Worm (Caenorhabditis elegans) whole organism, L1 larva: Measurements from ENCODE around the gene M163.8.
A peak's percentile ranks its signal among the peaks of the same experiment; 100 is the strongest.

Experiments
- C16A3.4 ChIP-seq: fragments of 150-350 bp; optimal IDR thresholded peaks from 2 replicates; lab custom pipeline; 2014; ENCODE audit warnings: missing biosample characterization, missing genetic modification characterization
- blmp-1 ChIP-seq: fragments of 150-350 bp; optimal IDR thresholded peaks from 2 replicates; lab custom pipeline; 2014; ENCODE audit warnings: missing biosample characterization, missing genetic modification characterization
- ceh-63 ChIP-seq: fragments of 200-800 bp; sonication (Bioruptor generic); optimal IDR thresholded peaks from 2 replicates; lab custom pipeline; 2018; ENCODE audit warnings: mild to moderate bottlenecking, missing genetic modification characterization, missing compliant biosample characterization
- ceh-8 ChIP-seq: fragments of 200-800 bp; sonication (Bioruptor generic); optimal IDR thresholded peaks from 2 replicates; lab custom pipeline; 2018; ENCODE audit warnings: mild to moderate bottlenecking, missing genetic modification characterization, moderate library complexity, missing compliant biosample characterization
- ceh-82 ChIP-seq, 3 experiments: fragments of 150-350 bp in 1 of 3; sonication (generic microtip) in 2 of 3; optimal IDR thresholded peaks; 2 replicates each; lab custom pipeline; 2014 to 2017; ENCODE audit warnings: missing biosample characterization in 3 of 3, missing genetic modification characterization in 3 of 3
- dpl-1 ChIP-seq, 3 experiments: fragments of 150-350 bp in 2 of 3; sonication (generic microtip) in 1 of 3; optimal IDR thresholded peaks; 2 replicates each; lab custom pipeline; 2014 to 2017; ENCODE audit warnings: missing biosample characterization in 3 of 3, missing genetic modification characterization in 3 of 3, missing genetic modification reagents in 3 of 3
- efl-3 ChIP-seq: fragments of 200-800 bp; sonication (Bioruptor generic); optimal IDR thresholded peaks from 2 replicates; lab custom pipeline; 2018; ENCODE audit warnings: mild to moderate bottlenecking, missing genetic modification characterization, missing compliant biosample characterization
- egl-27 ChIP-seq, 2 experiments: fragments of 150-350 bp in 1 of 2; sonication (generic microtip); optimal IDR thresholded peaks; 3 replicates each; lab custom pipeline; 2017 to 2018; ENCODE audit warnings: missing biosample characterization in 2 of 2, missing genetic modification characterization in 2 of 2, missing genetic modification reagents in 2 of 2
- elt-2 ChIP-seq: sonication (generic microtip); optimal IDR thresholded peaks from 2 replicates; lab custom pipeline; 2016; ENCODE audit warnings: missing genetic modification characterization, mild to moderate bottlenecking, inconsistent platforms, missing compliant biosample characterization, missing genetic modification reagents
- elt-3 ChIP-seq, 6 experiments: fragments of 150-350 bp in 1 of 6; sonication (generic microtip); optimal IDR thresholded peaks; 2 replicates each; lab custom pipeline; 2017 to 2018; ENCODE audit warnings: missing biosample characterization in 6 of 6, missing genetic modification characterization in 6 of 6, inconsistent platforms in 1 of 6
- fkh-8 ChIP-seq: sonication (generic microtip); optimal IDR thresholded peaks from 2 replicates; lab custom pipeline; 2016; ENCODE audit warnings: mild to moderate bottlenecking, missing genetic modification characterization, missing compliant biosample characterization
- fos-1 ChIP-seq: fragments of 150-350 bp; optimal IDR thresholded peaks from 2 replicates; lab custom pipeline; 2014; ENCODE audit warnings: missing biosample characterization, missing genetic modification characterization
- hlh-17 ChIP-seq: fragments of 200-800 bp; sonication (Bioruptor generic); optimal IDR thresholded peaks from 2 replicates; lab custom pipeline; 2018; ENCODE audit warnings: missing genetic modification characterization, mild to moderate bottlenecking, missing compliant biosample characterization, moderate library complexity, borderline replicate concordance
- irx-1 ChIP-seq: sonication (generic microtip); optimal IDR thresholded peaks from 2 replicates; lab custom pipeline; 2016; ENCODE audit warnings: missing genetic modification characterization, missing compliant biosample characterization
- jun-1 ChIP-seq: fragments of 150-350 bp; optimal IDR thresholded peaks from 2 replicates; lab custom pipeline; 2014; ENCODE audit warnings: missing biosample characterization, missing genetic modification reagents, missing genetic modification characterization
- lin-14 ChIP-seq: fragments of 200-800 bp; sonication (Bioruptor generic); optimal IDR thresholded peaks from 2 replicates; lab custom pipeline; 2018; ENCODE audit warnings: mild to moderate bottlenecking, missing genetic modification characterization, moderate library complexity, missing compliant biosample characterization
- lin-15B ChIP-seq: fragments of 150-350 bp; sonication (generic microtip); optimal IDR thresholded peaks from 3 replicates; lab custom pipeline; 2014; ENCODE audit warnings: missing biosample characterization, missing genetic modification characterization
- lin-35 ChIP-seq, 2 experiments: fragments of 150-350 bp; optimal IDR thresholded peaks; 2 replicates each; lab custom pipeline; 2014; ENCODE audit warnings: missing biosample characterization in 2 of 2, missing genetic modification characterization in 2 of 2, missing genetic modification reagents in 2 of 2
- lin-39 ChIP-seq: fragments of 150-350 bp; optimal IDR thresholded peaks from 2 replicates; lab custom pipeline; 2014; ENCODE audit warnings: missing biosample characterization, missing genetic modification reagents, missing genetic modification characterization
- lsy-2 ChIP-seq, 2 experiments: fragments of 150-350 bp; optimal IDR thresholded peaks; 2 replicates each; lab custom pipeline; 2014; ENCODE audit warnings: missing biosample characterization in 2 of 2, missing genetic modification characterization in 2 of 2
- mab-9 ChIP-seq: fragments of 200-800 bp; sonication (Bioruptor generic); IDR thresholded peaks from 2 replicates; pipeline ENCODE4 v1.3.6; 2022; ENCODE audit warnings: missing genetic modification reagents, missing genetic modification characterization, missing compliant biosample characterization
- mdl-1 ChIP-seq, 2 experiments: fragments of 150-350 bp; optimal IDR thresholded peaks; 2 replicates each; lab custom pipeline; 2014 to 2017; ENCODE audit warnings: missing biosample characterization in 2 of 2, missing genetic modification characterization in 2 of 2, inconsistent platforms in 1 of 2
- mep-1 ChIP-seq: fragments of 150-350 bp; optimal IDR thresholded peaks from 2 replicates; lab custom pipeline; 2014; ENCODE audit warnings: missing biosample characterization, missing genetic modification characterization
- nhr-19 ChIP-seq: fragments of 200-800 bp; sonication (Bioruptor generic); conservative IDR thresholded peaks from 2 replicates; pipeline ENCODE4 v1.3.6; 2022; ENCODE audit warnings: missing genetic modification characterization, missing compliant biosample characterization
- nhr-20 ChIP-seq: sonication (generic microtip); optimal IDR thresholded peaks from 2 replicates; lab custom pipeline; 2016; ENCODE audit warnings: mild to moderate bottlenecking, missing genetic modification characterization, missing compliant biosample characterization
- nhr-237 ChIP-seq: fragments of 150-350 bp; optimal IDR thresholded peaks from 2 replicates; lab custom pipeline; 2014; ENCODE audit warnings: missing biosample characterization, missing genetic modification characterization
- nhr-28 ChIP-seq: fragments of 150-350 bp; optimal IDR thresholded peaks from 2 replicates; lab custom pipeline; 2014; ENCODE audit warnings: missing biosample characterization, missing genetic modification characterization
- nhr-47 ChIP-seq: sonication (generic microtip); optimal IDR thresholded peaks from 2 replicates; lab custom pipeline; 2016; ENCODE audit warnings: mild to moderate bottlenecking, missing genetic modification characterization, moderate library complexity, missing compliant biosample characterization
- nhr-71 ChIP-seq: sonication (generic microtip); optimal IDR thresholded peaks from 2 replicates; lab custom pipeline; 2016; ENCODE audit warnings: mild to moderate bottlenecking, missing genetic modification characterization, moderate library complexity, missing compliant biosample characterization
- nhr-77 ChIP-seq: fragments of 150-350 bp; optimal IDR thresholded peaks from 2 replicates; lab custom pipeline; 2014; ENCODE audit warnings: missing biosample characterization, missing genetic modification characterization
- nhr-84 ChIP-seq: sonication (generic microtip); optimal IDR thresholded peaks from 2 replicates; lab custom pipeline; 2017; ENCODE audit warnings: missing biosample characterization, missing genetic modification characterization
- nhr-85 ChIP-seq: sonication (generic microtip); peaks from one replicate; lab custom pipeline; 2016; ENCODE audit warnings: missing genetic modification characterization, inconsistent platforms, missing compliant biosample characterization
- nhr-90 ChIP-seq: sonication (generic microtip); optimal IDR thresholded peaks from 2 replicates; lab custom pipeline; 2016; ENCODE audit warnings: mild to moderate bottlenecking, missing genetic modification characterization, missing compliant biosample characterization; ENCODE audit not compliant: poor library complexity
- pax-3 ChIP-seq: fragments of 200-800 bp; sonication (Bioruptor generic); optimal IDR thresholded peaks from 2 replicates; lab custom pipeline; 2018; ENCODE audit warnings: mild to moderate bottlenecking, missing genetic modification characterization, moderate library complexity, missing compliant biosample characterization
- pqm-1 ChIP-seq: sonication (generic microtip); optimal IDR thresholded peaks from 3 replicates; lab custom pipeline; 2017; ENCODE audit warnings: missing biosample characterization, missing genetic modification characterization
- rnt-1 ChIP-seq: sonication (generic microtip); optimal IDR thresholded peaks from 2 replicates; lab custom pipeline; 2016; ENCODE audit warnings: mild to moderate bottlenecking, missing genetic modification characterization, moderate library complexity, missing compliant biosample characterization
- skn-1 ChIP-seq: fragments of 150-350 bp; optimal IDR thresholded peaks from 2 replicates; lab custom pipeline; 2014; ENCODE audit warnings: missing biosample characterization, missing genetic modification characterization
- snu-23 ChIP-seq: sonication (generic microtip); optimal IDR thresholded peaks from 2 replicates; lab custom pipeline; 2016; ENCODE audit warnings: missing genetic modification characterization, missing compliant biosample characterization
- sox-4 ChIP-seq: sonication (generic microtip); optimal IDR thresholded peaks from 2 replicates; lab custom pipeline; 2016; ENCODE audit warnings: missing genetic modification characterization, missing compliant biosample characterization
- sup-37 ChIP-seq: fragments of 200-800 bp; sonication (Bioruptor generic); optimal IDR thresholded peaks from 2 replicates; lab custom pipeline; 2018; ENCODE audit warnings: mild to moderate bottlenecking, missing genetic modification characterization, missing compliant biosample characterization
- tlp-1 ChIP-seq: fragments of 150-350 bp; optimal IDR thresholded peaks from 2 replicates; lab custom pipeline; 2014; ENCODE audit warnings: missing biosample characterization, missing genetic modification characterization
- unc-130 ChIP-seq: fragments of 150-350 bp; optimal IDR thresholded peaks from 2 replicates; lab custom pipeline; 2017; ENCODE audit warnings: missing biosample characterization, missing genetic modification characterization, inconsistent platforms
- unc-86 ChIP-seq: sonication (generic microtip); optimal IDR thresholded peaks from 2 replicates; lab custom pipeline; 2016; ENCODE audit warnings: missing genetic modification characterization, missing compliant biosample characterization
- unc-98 ChIP-seq: fragments of 200-800 bp; sonication (Bioruptor generic); IDR thresholded peaks from 2 replicates; pipeline ENCODE4 v1.3.6; 2022; ENCODE audit warnings: missing genetic modification characterization, missing compliant biosample characterization
- vab-15 ChIP-seq: sonication (generic microtip); optimal IDR thresholded peaks from 2 replicates; lab custom pipeline; 2017; ENCODE audit warnings: missing genotype, mild to moderate bottlenecking, missing genetic modification characterization, missing compliant biosample characterization
- zip-4 ChIP-seq: fragments of 200-800 bp; sonication (Bioruptor generic); optimal IDR thresholded peaks from 2 replicates; lab custom pipeline; 2018; ENCODE audit warnings: mild to moderate bottlenecking, missing genetic modification characterization, moderate library complexity, missing compliant biosample characterization
- ztf-11 ChIP-seq, 2 experiments: sonication (generic microtip); optimal IDR thresholded peaks; 2 replicates each; lab custom pipeline; 2016 to 2017; ENCODE audit warnings: missing genetic modification characterization in 2 of 2, missing biosample characterization in 1 of 2, missing compliant biosample characterization in 1 of 2

Gene M163.8

ce11 chrX:14500422-14501058 lies 15.6 kb downstream of the M163.8 start (continued):
- TF ChIP-seq nhr-20 (tag; lab: Kevin White, UChicago) (peak; percentile 72), nhr-47 (tag; lab: Kevin White, UChicago) (peak; percentile 45), nhr-71 (peak; percentile 69), blmp-1 (peak; percentile 76), pqm-1 (tag; lab: Kevin White, UChicago) (no peak), zip-4 (no peak), lsy-2 (tag; optimal IDR thresholded peaks at IDR 0.05; lab: Kevin White, UChicago) (peak in 1 of 2 experiments; percentile 10), pax-3 (tag; lab: Kevin White, UChicago) (peak; percentile 23), vab-15 (tag; lab: Kevin White, UChicago) (no peak), sox-4 (tag; lab: Kevin White, UChicago) (no peak), nhr-237 (tag; lab: Kevin White, UChicago) (no peak), lin-15B (tag; lab: Kevin White, UChicago) (no peak), lin-35 (GFP tag; optimal IDR thresholded peaks at IDR 0.05; lab: Kevin White, UChicago) (peak; percentile 8 to 31), egl-27 (tag; optimal IDR thresholded peaks at IDR 0.05; lab: Kevin White, UChicago) (no peak), elt-2 (tag; lab: Kevin White, UChicago) (peak; percentile 95), mab-9 (GFP tag; lab: Robert Waterston, UW) (no peak), lin-39 (tag; lab: Kevin White, UChicago) (peak; percentile 58), elt-3 (tag; optimal IDR thresholded peaks at IDR 0.05; lab: Kevin White, UChicago) (peak in 4 of 6 experiments; percentile 8 to 39 (median 14)), nhr-28 (tag; lab: Kevin White, UChicago) (no peak), ceh-82 (tag; optimal IDR thresholded peaks at IDR 0.05; lab: Kevin White, UChicago) (no peak), unc-98 (GFP tag; lab: Robert Waterston, UW) (no peak), efl-3 (GFP tag; lab: Kevin White, UChicago) (peak; percentile 62), nhr-77 (tag; lab: Kevin White, UChicago) (no peak), dpl-1 (GFP tag; optimal IDR thresholded peaks at IDR 0.05; lab: Kevin White, UChicago) (no peak), ceh-8 (GFP tag; lab: Kevin White, UChicago) (no peak), ztf-11 (tag; optimal IDR thresholded peaks at IDR 0.05; lab: Kevin White, UChicago) (no peak), lin-14 (peak; percentile 70), unc-86 (tag; lab: Kevin White, UChicago) (no peak), fos-1 (tag; lab: Kevin White, UChicago) (no peak), skn-1 (tag; lab: Kevin White, UChicago) (no peak), fkh-8 (tag; lab: Kevin White, UChicago) (no peak), tlp-1 (tag; lab: Kevin White, UChicago) (no peak), nhr-90 (tag; lab: Kevin White, UChicago) (peak; percentile 54), snu-23 (GFP tag; lab: Kevin White, UChicago) (peak; percentile 35), sup-37 (GFP tag; lab: Kevin White, UChicago) (no peak)

DNA sequence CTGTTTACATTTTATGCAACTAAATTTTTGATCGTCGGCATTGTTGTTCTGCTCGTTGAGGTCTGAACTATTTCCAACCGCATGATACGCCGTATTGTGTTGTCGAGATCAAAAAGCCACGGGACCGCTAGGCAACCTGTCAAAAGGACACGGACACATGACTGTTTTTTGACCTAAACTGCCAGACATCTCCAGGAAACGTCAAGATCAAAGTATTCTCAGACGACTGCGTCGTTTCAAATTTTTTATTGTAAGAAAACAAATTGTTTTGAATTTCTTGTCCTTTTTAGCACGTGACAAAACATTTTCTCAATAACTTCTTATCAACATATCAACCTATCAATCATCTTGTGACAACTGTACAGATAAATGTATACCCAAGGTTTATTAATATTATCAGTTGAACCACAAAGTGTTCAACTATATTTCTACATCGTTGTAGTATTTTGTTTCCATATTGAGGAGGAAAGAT lies 17.2 kb downstream of the M163.8 start:
- peak in 1 of 2 experiments; percentile 83 for TF ChIP-seq lin-35 (GFP tag; optimal IDR thresholded peaks at IDR 0.05; lab: Kevin White, UChicago)
- peak; percentile 74 for TF ChIP-seq nhr-19
- peak; percentile 27 for TF ChIP-seq C16A3.4 (tag; lab: Kevin White, UChicago)
- TF ChIP-seq nhr-71, result peak; percentile 91
- TF ChIP-seq mep-1 (tag; lab: Kevin White, UChicago), result peak; percentile 56
- peak; percentile 92 for TF ChIP-seq nhr-20 (tag; lab: Kevin White, UChicago)
- peak; percentile 96 for TF ChIP-seq elt-2 (tag; lab: Kevin White, UChicago)
- TF ChIP-seq ztf-11 (tag; optimal IDR thresholded peaks at IDR 0.05; lab: Kevin White, UChicago), result no peak
- TF ChIP-seq jun-1, result peak; percentile 28
- TF ChIP-seq nhr-28 (tag; lab: Kevin White, UChicago), result no peak
- TF ChIP-seq irx-1 (tag; lab: Kevin White, UChicago), result peak; percentile 69
- TF ChIP-seq lsy-2 (tag; optimal IDR thresholded peaks at IDR 0.05; lab: Kevin White, UChicago), result peak; percentile 46 to 48
- TF ChIP-seq elt-3 (tag; optimal IDR thresholded peaks at IDR 0.05; lab: Kevin White, UChicago), result peak in 5 of 6 experiments; percentile 2 to 93 (median 49)
- TF ChIP-seq lin-14, result peak; percentile 76
- no peak for TF ChIP-seq hlh-17 (GFP tag; lab: Kevin White, UChicago)
- peak; percentile 36 for TF ChIP-seq unc-130 (tag; lab: Kevin White, UChicago)
- TF ChIP-seq rnt-1 (tag; lab: Kevin White, UChicago), result peak; percentile 10
- peak; percentile 98 for TF ChIP-seq nhr-85
- no peak for TF ChIP-seq nhr-77 (tag; lab: Kevin White, UChicago)
- TF ChIP-seq mab-9 (GFP tag; lab: Robert Waterston, UW), result 0 out of 2 replicates have a peak, but pooled peaks have one; percentile 17
- TF ChIP-seq mdl-1 (tag; optimal IDR thresholded peaks at IDR 0.05; lab: Kevin White, UChicago), result peak in 1 of 2 experiments; percentile 78
- TF ChIP-seq nhr-84 (tag; lab: Kevin White, UChicago), result no peak
- TF ChIP-seq ceh-63 (GFP tag; lab: Kevin White, UChicago), result peak; percentile 19
- no peak for TF ChIP-seq ceh-82 (tag; optimal IDR thresholded peaks at IDR 0.05; lab: Kevin White, UChicago)
- peak; percentile 80 for TF ChIP-seq tlp-1 (tag; lab: Kevin White, UChicago)
